Worm (Caenorhabditis elegans) whole organism, young adult: ENCODE measurements around the gene ehs-1.

ENCODE experiments used
- B0261.1 ChIP-seq: sonication (generic microtip); optimal IDR thresholded peaks from 2 replicates; lab custom pipeline; 2016; ENCODE audit warnings: mild to moderate bottlenecking, missing genetic modification characterization, moderate library complexity, missing compliant biosample characterization
- F57A8.1 ChIP-seq: fragments of 200-800 bp; sonication (Bioruptor generic); optimal IDR thresholded peaks from 2 replicates; lab custom pipeline; 2018; ENCODE audit warnings: mild to moderate bottlenecking, missing genetic modification characterization, moderate library complexity, missing compliant biosample characterization
- F57C9.4 ChIP-seq: sonication (generic microtip); optimal IDR thresholded peaks from 2 replicates; lab custom pipeline; 2017; ENCODE audit warnings: mild to moderate bottlenecking, missing genetic modification characterization, missing compliant biosample characterization
- Y53F4B.3 ChIP-seq: fragments of 200-800 bp; sonication (Bioruptor generic); IDR thresholded peaks from 2 replicates; pipeline ENCODE4 v1.3.6; 2022; ENCODE audit warnings: missing genetic modification reagents, missing genetic modification characterization, missing compliant biosample characterization
- athp-1 ChIP-seq: sonication (generic microtip); optimal IDR thresholded peaks from 2 replicates; lab custom pipeline; 2017; ENCODE audit warnings: mild to moderate bottlenecking, missing genetic modification characterization, missing compliant biosample characterization
- dpl-1 ChIP-seq: fragments of 150-350 bp; optimal IDR thresholded peaks from 2 replicates; lab custom pipeline; 2014; ENCODE audit warnings: missing biosample characterization, missing genetic modification reagents, missing genetic modification characterization
- lin-40 ChIP-seq: sonication (generic microtip); optimal IDR thresholded peaks from 2 replicates; lab custom pipeline; 2016; ENCODE audit warnings: missing genetic modification characterization, mild to moderate bottlenecking, missing compliant biosample characterization, missing genotype, missing genetic modification reagents
- nhr-179 ChIP-seq: sonication (generic microtip); optimal IDR thresholded peaks from 2 replicates; lab custom pipeline; 2016; ENCODE audit warnings: mild to moderate bottlenecking, missing genetic modification characterization, missing compliant biosample characterization
- pha-4 ChIP-seq: fragments of 150-350 bp; sonication (generic microtip); optimal IDR thresholded peaks from 2 replicates; lab custom pipeline; 2014; ENCODE audit warnings: missing biosample characterization, missing genetic modification reagents, missing genetic modification characterization
- sea-2 ChIP-seq: fragments of 200-800 bp; sonication (Bioruptor generic); IDR thresholded peaks from 2 replicates; pipeline ENCODE4 v1.3.6; 2022; ENCODE audit warnings: missing genetic modification characterization, missing compliant biosample characterization
- snpc-4 ChIP-seq, 5 experiments: fragments of 150-350 bp in 1 of 5; sonication (generic microtip) in 4 of 5; optimal IDR thresholded peaks; 2 replicates each; lab custom pipeline; 2014 to 2018; ENCODE audit warnings: missing genetic modification characterization in 5 of 5, missing biosample characterization in 3 of 5, antibody characterized with exemption in 2 of 5, mild to moderate bottlenecking in 2 of 5, missing compliant biosample characterization in 2 of 5, missing genotype in 2 of 5, moderate library complexity in 2 of 5, missing genetic modification reagents in 1 of 5

DNA sequence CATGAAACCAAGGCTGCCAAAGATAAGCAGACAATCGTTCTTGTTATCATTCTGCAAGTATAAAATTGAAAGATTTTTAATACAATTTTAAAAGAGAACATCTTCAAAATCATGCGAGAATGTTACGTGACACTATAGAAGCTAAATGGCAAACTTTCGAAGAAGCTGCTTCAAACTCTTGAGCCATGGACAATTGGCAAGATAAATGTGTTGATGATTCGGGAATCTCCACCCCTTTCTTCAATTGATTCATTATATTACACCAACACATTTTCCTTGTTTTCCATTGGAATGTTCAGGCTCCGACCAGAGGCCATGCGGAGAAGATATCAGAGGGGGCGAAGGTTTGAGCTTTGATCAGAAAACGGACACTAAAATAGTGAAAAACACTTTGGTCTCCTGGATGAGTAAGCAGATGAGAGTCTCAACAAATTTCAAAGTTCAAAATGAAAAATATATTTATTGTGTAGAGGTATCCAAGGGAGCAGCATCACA lies 20.6 kb downstream of the ehs-1 start, which contains the start of gene lec-5:
- no peak for TF ChIP-seq lin-40 (tag; lab: Kevin White, UChicago)
- TF ChIP-seq F57A8.1: no peak
- no peak for TF ChIP-seq snpc-4 (GFP tag; optimal IDR thresholded peaks at IDR 0.05; lab: Kevin White, UChicago)
- TF ChIP-seq snpc-4 (tag; optimal IDR thresholded peaks at IDR 0.05; lab: Kevin White, UChicago): no peak
- TF ChIP-seq dpl-1: no peak
- TF ChIP-seq sea-2 (GFP tag; lab: Robert Waterston, UW): no peak
- no peak for TF ChIP-seq nhr-179
- no peak for TF ChIP-seq F57C9.4 (tag; lab: Kevin White, UChicago)
- TF ChIP-seq athp-1: no peak
- no peak for TF ChIP-seq B0261.1
- TF ChIP-seq Y53F4B.3: no peak
- TF ChIP-seq pha-4 (tag; lab: Kevin White, UChicago): no peak
